Worm (Caenorhabditis elegans) whole organism, late embryonic: ENCODE data around the gene C27A7.8.

ENCODE experiments used
- T23F11.4 ChIP-seq: fragments of 200-800 bp; sonication (Bioruptor generic); optimal IDR thresholded peaks from 2 replicates; lab custom pipeline; 2018; ENCODE audit warnings: mild to moderate bottlenecking, missing genetic modification characterization, missing compliant biosample characterization
- ceh-34 ChIP-seq: sonication (generic microtip); optimal IDR thresholded peaks from 2 replicates; lab custom pipeline; 2016; ENCODE audit warnings: mild to moderate bottlenecking, missing genetic modification characterization, missing compliant biosample characterization
- ceh-9 ChIP-seq: sonication (generic microtip); optimal IDR thresholded peaks from 2 replicates; lab custom pipeline; 2016; ENCODE audit warnings: mild to moderate bottlenecking, missing genetic modification characterization, inconsistent platforms, missing compliant biosample characterization
- ets-4 ChIP-seq: sonication (generic microtip); optimal IDR thresholded peaks from 2 replicates; lab custom pipeline; 2016; ENCODE audit warnings: missing genetic modification characterization, missing compliant biosample characterization
- gmeb-2 ChIP-seq: sonication (generic microtip); optimal IDR thresholded peaks from 2 replicates; lab custom pipeline; 2016; ENCODE audit warnings: missing genetic modification characterization, inconsistent platforms, missing compliant biosample characterization
- lin-11 ChIP-seq: fragments of 200-800 bp; sonication (Bioruptor generic); optimal IDR thresholded peaks from 2 replicates; lab custom pipeline; 2018; ENCODE audit warnings: mild to moderate bottlenecking, missing genetic modification characterization, missing compliant biosample characterization
- pqm-1 ChIP-seq: sonication (generic microtip); optimal IDR thresholded peaks from 2 replicates; lab custom pipeline; 2016; ENCODE audit warnings: missing genetic modification characterization, missing compliant biosample characterization
- tbx-7 ChIP-seq: sonication (generic microtip); optimal IDR thresholded peaks from 2 replicates; lab custom pipeline; 2016; ENCODE audit warnings: missing genotype, missing genetic modification characterization, missing compliant biosample characterization
- unc-55 ChIP-seq: sonication (generic microtip); optimal IDR thresholded peaks from 2 replicates; lab custom pipeline; 2017; ENCODE audit warnings: missing biosample characterization, missing genetic modification reagents, missing genetic modification characterization

- TF ChIP-seq pqm-1 (no peak), ceh-34 (tag; lab: Kevin White, UChicago) (no peak), lin-11 (tag; lab: Kevin White, UChicago) (no peak), unc-55 (GFP tag; lab: Kevin White, UChicago) (no peak), T23F11.4 (GFP tag; lab: Kevin White, UChicago) (no peak), ceh-9 (tag; lab: Kevin White, UChicago) (no peak), tbx-7 (tag; lab: Kevin White, UChicago) (no peak), gmeb-2 (no peak), ets-4 (tag; lab: Kevin White, UChicago) (no peak)
Observed at ce11 chrV:12150607-12151006, 2.4 kb upstream of the C27A7.8 start, which contains the start of gene che-11.
